Fruit fly (Drosophila melanogaster) whole organism, embryonic: ENCODE results near the gene CatB.

Experiments used
- Ada2b ChIP-seq: fragments of 200-800 bp; sonication (Bioruptor generic); IDR thresholded peaks from 2 replicates; pipeline ENCODE4 v1.3.6; 2022; ENCODE audit warnings: missing biosample characterization, missing genetic modification characterization
- Atf6 ChIP-seq: fragments of 200-800 bp; sonication (Bioruptor generic); IDR thresholded peaks from 2 replicates; pipeline ENCODE4 v1.3.6; 2022; ENCODE audit warnings: missing biosample characterization, missing genetic modification characterization
- Bdp1 ChIP-seq: fragments of 200-800 bp; sonication (Bioruptor generic); optimal IDR thresholded peaks from 3 replicates; lab custom pipeline; 2016; ENCODE audit warnings: missing biosample characterization, missing genetic modification characterization
- CG10654 ChIP-seq: fragments of 200-800 bp; sonication (Bioruptor generic); optimal IDR thresholded peaks from 2 replicates; lab custom pipeline; 2016; ENCODE audit warnings: missing biosample characterization, missing genetic modification characterization
- CG12071 ChIP-seq: fragments of 200-800 bp; sonication (Bioruptor generic); optimal IDR thresholded peaks from 3 replicates; lab custom pipeline; 2018; ENCODE audit warnings: missing biosample characterization, mild to moderate bottlenecking, missing genetic modification characterization
- CG13123 ChIP-seq: fragments of 200-800 bp; sonication (Bioruptor generic); optimal IDR thresholded peaks from 2 replicates; lab custom pipeline; 2016; ENCODE audit warnings: missing biosample characterization, missing genetic modification characterization
- CG14014 ChIP-seq: fragments of 200-800 bp; sonication (Bioruptor generic); IDR thresholded peaks from 2 replicates; pipeline ENCODE4 v1.3.6; 2022; ENCODE audit warnings: missing biosample characterization, missing genetic modification characterization
- CG1602 ChIP-seq: fragments of 200-800 bp; sonication (Bioruptor generic); optimal IDR thresholded peaks from 3 replicates; lab custom pipeline; 2016; ENCODE audit warnings: missing biosample characterization, missing genetic modification characterization
- CG16813 ChIP-seq: fragments of 200-800 bp; sonication (Bioruptor generic); IDR thresholded peaks from 3 replicates; pipeline ENCODE4 v1.3.6; 2022; ENCODE audit warnings: missing biosample characterization, missing genetic modification characterization; ENCODE audit not compliant: partially characterized antibody
- CG18599 ChIP-seq: fragments of 200-800 bp; sonication (Bioruptor generic); optimal IDR thresholded peaks from 3 replicates; lab custom pipeline; 2017; ENCODE audit warnings: missing biosample characterization, missing genetic modification characterization, mild to moderate bottlenecking, moderate library complexity, missing genetic modification reagents
- CG30403 ChIP-seq: fragments of 200-800 bp; sonication (Bioruptor generic); optimal IDR thresholded peaks from 3 replicates; lab custom pipeline; 2016; ENCODE audit warnings: missing biosample characterization, missing genetic modification characterization
- CG3163 ChIP-seq: fragments of 200-800 bp; sonication (Bioruptor generic); optimal IDR thresholded peaks from 3 replicates; lab custom pipeline; 2016; ENCODE audit warnings: missing biosample characterization, missing genetic modification characterization
- CG33213 ChIP-seq: fragments of 200-800 bp; sonication (Bioruptor generic); optimal IDR thresholded peaks from 3 replicates; lab custom pipeline; 2016; ENCODE audit warnings: missing biosample characterization, missing genetic modification characterization
- CG5180 ChIP-seq: fragments of 200-800 bp; sonication (Bioruptor generic); optimal IDR thresholded peaks from 3 replicates; lab custom pipeline; 2017; ENCODE audit warnings: missing biosample characterization, missing genetic modification characterization, mild to moderate bottlenecking, moderate library complexity, missing genetic modification reagents
- CG6254 ChIP-seq: fragments of 200-800 bp; sonication (Bioruptor generic); optimal IDR thresholded peaks from 3 replicates; lab custom pipeline; 2017; ENCODE audit warnings: mild to moderate bottlenecking, missing biosample characterization, missing genetic modification reagents, missing genetic modification characterization
- CG8281 ChIP-seq: fragments of 200-800 bp; sonication (Bioruptor generic); optimal IDR thresholded peaks from 2 replicates; lab custom pipeline; 2018; ENCODE audit warnings: missing biosample characterization, mild to moderate bottlenecking, missing genetic modification characterization, moderate library complexity
- CG8388 ChIP-seq: fragments of 200-800 bp; sonication (Bioruptor generic); optimal IDR thresholded peaks from 2 replicates; lab custom pipeline; 2019; ENCODE audit warnings: missing biosample characterization, mild to moderate bottlenecking, missing genetic modification characterization, moderate library complexity
- CG8944 ChIP-seq: fragments of 200-800 bp; sonication (Bioruptor generic); optimal IDR thresholded peaks from 3 replicates; lab custom pipeline; 2016; ENCODE audit warnings: missing biosample characterization, missing genetic modification characterization
- CG9215 ChIP-seq: fragments of 200-800 bp; sonication (Bioruptor generic); IDR thresholded peaks from 2 replicates; pipeline ENCODE4 v1.3.6; 2022; ENCODE audit warnings: missing biosample characterization, missing genetic modification characterization
- CG9817 ChIP-seq: fragments of 200-800 bp; sonication (Bioruptor generic); optimal IDR thresholded peaks from 2 replicates; lab custom pipeline; 2018; ENCODE audit warnings: missing biosample characterization, mild to moderate bottlenecking, missing genetic modification characterization, moderate library complexity
- GATAe ChIP-seq: fragments of 200-800 bp; sonication (Bioruptor generic); conservative IDR thresholded peaks from 2 replicates; pipeline ENCODE4 v1.3.6; 2022; ENCODE audit warnings: missing biosample characterization, missing genetic modification characterization
- Hand ChIP-seq: fragments of 200-800 bp; sonication (Bioruptor generic); optimal IDR thresholded peaks from 2 replicates; lab custom pipeline; 2017; ENCODE audit warnings: mild to moderate bottlenecking, missing biosample characterization, missing genetic modification reagents, missing genetic modification characterization
- Hey ChIP-seq: fragments of 200-800 bp; sonication (Bioruptor generic); optimal IDR thresholded peaks from 3 replicates; lab custom pipeline; 2018; ENCODE audit warnings: missing biosample characterization, mild to moderate bottlenecking, missing genetic modification characterization
- Kr ChIP-seq: fragments of 200-800 bp; sonication (Bioruptor generic); optimal IDR thresholded peaks from 2 replicates; lab custom pipeline; 2017; ENCODE audit warnings: missing biosample characterization, mild to moderate bottlenecking, missing genetic modification characterization
- MTF-1 ChIP-seq: fragments of 200-800 bp; sonication (Bioruptor generic); optimal IDR thresholded peaks from 2 replicates; lab custom pipeline; 2018; ENCODE audit warnings: missing biosample characterization, mild to moderate bottlenecking, missing genetic modification characterization, borderline replicate concordance
- NC2α ChIP-seq: fragments of 200-800 bp; sonication (Bioruptor generic); optimal IDR thresholded peaks from 2 replicates; lab custom pipeline; 2016; ENCODE audit warnings: missing biosample characterization, missing genetic modification characterization
- Rfx ChIP-seq: fragments of 200-800 bp; sonication (Bioruptor generic); IDR thresholded peaks from 2 replicates; pipeline ENCODE4 v1.3.6; 2022; ENCODE audit warnings: missing biosample characterization, missing genetic modification characterization
- Scr ChIP-seq: fragments of 200-800 bp; sonication (Bioruptor generic); IDR thresholded peaks from 2 replicates; pipeline ENCODE4 v1.3.6; 2022; ENCODE audit warnings: missing biosample characterization, missing genetic modification characterization; ENCODE audit not compliant: partially characterized antibody
- Side ChIP-seq: fragments of 200-800 bp; sonication (Bioruptor generic); optimal IDR thresholded peaks from 2 replicates; lab custom pipeline; 2016; ENCODE audit warnings: missing biosample characterization, missing genetic modification characterization
- Sin3A ChIP-seq: fragments of >200 bp; optimal IDR thresholded peaks from 2 replicates; lab custom pipeline; 2018
- Xrp1 ChIP-seq: fragments of 200-800 bp; sonication (Bioruptor generic); IDR thresholded peaks from 2 replicates; pipeline ENCODE4 v1.3.6; 2022; ENCODE audit warnings: missing biosample characterization, missing genetic modification characterization
- abd-A ChIP-seq: fragments of 200-800 bp; sonication (Bioruptor generic); optimal IDR thresholded peaks from 3 replicates; lab custom pipeline; 2019; ENCODE audit warnings: missing biosample characterization, mild to moderate bottlenecking, missing genetic modification characterization, moderate library complexity
- az2 ChIP-seq: fragments of 200-800 bp; sonication (Bioruptor generic); optimal IDR thresholded peaks from 3 replicates; lab custom pipeline; 2016; ENCODE audit warnings: missing biosample characterization, missing genetic modification characterization
- chn ChIP-seq: fragments of 200-800 bp; sonication (Bioruptor generic); optimal IDR thresholded peaks from 2 replicates; lab custom pipeline; 2016; ENCODE audit warnings: missing biosample characterization, missing genetic modification characterization
- corto ChIP-seq: fragments of 200-800 bp; sonication (Bioruptor generic); optimal IDR thresholded peaks from 2 replicates; lab custom pipeline; 2016; ENCODE audit warnings: missing biosample characterization, mild to moderate bottlenecking, missing genetic modification characterization, moderate library complexity
- cwo ChIP-seq: fragments of 200-800 bp; sonication (Bioruptor generic); optimal IDR thresholded peaks from 3 replicates; lab custom pipeline; 2017; ENCODE audit warnings: missing biosample characterization, missing genetic modification characterization, mild to moderate bottlenecking, moderate library complexity, missing genetic modification reagents
- da ChIP-seq: fragments of 200-800 bp; sonication (Bioruptor generic); optimal IDR thresholded peaks from 2 replicates; lab custom pipeline; 2016; ENCODE audit warnings: missing biosample characterization, missing genetic modification characterization
- emc ChIP-seq: fragments of 200-800 bp; sonication (Bioruptor generic); optimal IDR thresholded peaks from 2 replicates; lab custom pipeline; 2016; ENCODE audit warnings: missing biosample characterization, missing genetic modification characterization
- eyg ChIP-seq: fragments of 200-800 bp; sonication (Bioruptor generic); optimal IDR thresholded peaks from 3 replicates; lab custom pipeline; 2016; ENCODE audit warnings: missing biosample characterization, missing genetic modification characterization
- fd64A ChIP-seq: fragments of 200-800 bp; sonication (Bioruptor generic); optimal IDR thresholded peaks from 3 replicates; lab custom pipeline; 2018; ENCODE audit warnings: missing biosample characterization, mild to moderate bottlenecking, missing genetic modification characterization
- fd96Cb ChIP-seq: fragments of 200-800 bp; sonication (Bioruptor generic); optimal IDR thresholded peaks from 2 replicates; lab custom pipeline; 2018; ENCODE audit warnings: missing biosample characterization, mild to moderate bottlenecking, missing genetic modification characterization, moderate library complexity
- gro ChIP-seq: fragments of 200-800 bp; sonication (Bioruptor generic); optimal IDR thresholded peaks from 2 replicates; lab custom pipeline; 2016; ENCODE audit warnings: missing biosample characterization, missing genetic modification characterization
- inv ChIP-seq: fragments of 200-800 bp; sonication (Bioruptor generic); IDR thresholded peaks from 2 replicates; pipeline ENCODE4 v1.3.6; 2022; ENCODE audit warnings: missing biosample characterization, missing genetic modification characterization; ENCODE audit not compliant: partially characterized antibody
- lov ChIP-seq, 2 experiments: fragments of 200-800 bp in 1 of 2; fragments of >200 bp in 1 of 2; sonication (Bioruptor generic) in 1 of 2; IDR thresholded peaks in 1 of 2; optimal IDR thresholded peaks in 1 of 2; 2 replicates in 1 of 2; 3 replicates in 1 of 2; pipeline versions ENCODE4 v1.3.6 to Lab custom; 2017 to 2022; ENCODE audit warnings: missing biosample characterization in 1 of 2, missing genetic modification characterization in 1 of 2
- mam ChIP-seq: fragments of 200-800 bp; sonication (Bioruptor generic); optimal IDR thresholded peaks from 3 replicates; lab custom pipeline; 2016; ENCODE audit warnings: missing biosample characterization, missing genetic modification characterization
- mld ChIP-seq: fragments of 200-800 bp; sonication (Bioruptor generic); IDR thresholded peaks from 3 replicates; pipeline ENCODE4 v1.3.6; 2022; ENCODE audit warnings: missing biosample characterization, missing genetic modification characterization; ENCODE audit not compliant: partially characterized antibody
- nerfin-1 ChIP-seq: fragments of 200-800 bp; sonication (Bioruptor generic); optimal IDR thresholded peaks from 3 replicates; lab custom pipeline; 2019; ENCODE audit warnings: missing biosample characterization, mild to moderate bottlenecking, missing genetic modification characterization, moderate library complexity
- oc ChIP-seq: fragments of 200-800 bp; sonication (Bioruptor generic); optimal IDR thresholded peaks from 2 replicates; lab custom pipeline; 2018; ENCODE audit warnings: missing biosample characterization, mild to moderate bottlenecking, missing genetic modification characterization, moderate library complexity
- otp ChIP-seq: fragments of 200-800 bp; sonication (Bioruptor generic); IDR thresholded peaks from 3 replicates; pipeline ENCODE4, ENCODE4 v1.3.6; 2022; ENCODE audit warnings: missing biosample characterization, missing genetic modification characterization
- shn ChIP-seq: fragments of 200-800 bp; sonication (Bioruptor generic); optimal IDR thresholded peaks from 3 replicates; lab custom pipeline; 2016; ENCODE audit warnings: missing biosample characterization, missing genetic modification characterization
- zen ChIP-seq: fragments of 200-800 bp; sonication (Bioruptor generic); optimal IDR thresholded peaks from 3 replicates; lab custom pipeline; 2018; ENCODE audit warnings: missing biosample characterization, mild to moderate bottlenecking, missing genetic modification characterization, moderate library complexity

The CatB gene

DNA sequence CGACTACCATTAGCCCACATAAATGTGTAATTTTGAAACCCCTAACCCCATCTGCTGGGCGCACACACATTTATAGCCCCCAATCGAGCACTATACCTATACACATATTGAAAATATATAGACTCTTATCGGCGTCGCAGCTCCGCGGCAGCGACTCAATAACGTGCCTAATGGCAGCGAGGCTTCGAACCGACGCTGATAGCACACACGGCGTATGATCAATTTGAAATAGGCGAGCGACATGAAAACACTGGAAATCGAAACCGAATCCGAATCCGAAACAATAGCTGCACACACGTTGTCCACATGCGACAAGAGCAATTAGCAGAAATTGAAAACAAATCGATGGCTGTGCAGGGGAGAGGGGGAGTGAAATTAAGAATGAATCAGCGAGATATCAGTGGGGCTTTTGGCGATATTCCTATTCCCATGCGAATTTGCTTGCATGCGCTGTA lies 11.1 kb upstream of the CatB start (continued):
- no peak for TF ChIP-seq CG8388
- TF ChIP-seq CG3163 (GFP tag; lab: Kevin White, UChicago): no peak
- TF ChIP-seq oc (tag; lab: Kevin White, UChicago): no peak
- TF ChIP-seq Atf6 (GFP tag; lab: Robert Waterston, UW): peak; percentile 47; the same call in 1 of the 2 replicates
- TF ChIP-seq NC2α: no peak
- no peak for TF ChIP-seq CG6254 (GFP tag; lab: Kevin White, UChicago)
- no peak for TF ChIP-seq inv (GFP tag; lab: Robert Waterston, UW)
- TF ChIP-seq Side: peak; percentile 13
- no peak for TF ChIP-seq chn (GFP tag; lab: Kevin White, UChicago)
- TF ChIP-seq CG16813: no peak
- TF ChIP-seq Scr (GFP tag; lab: Robert Waterston, UW): no peak
- TF ChIP-seq Hand (GFP tag; lab: Kevin White, UChicago): peak; percentile 16
- no peak for TF ChIP-seq Bdp1 (GFP tag; lab: Kevin White, UChicago)
- TF ChIP-seq fd96Cb (tag; lab: Kevin White, UChicago): no peak
- TF ChIP-seq eyg: no peak
- peak; percentile 70 for TF ChIP-seq gro (GFP tag; lab: Kevin White, UChicago)
- TF ChIP-seq CG9817 (tag; lab: Kevin White, UChicago): peak; percentile 22
- TF ChIP-seq fd64A (GFP tag; lab: Kevin White, UChicago): peak; percentile 34
- TF ChIP-seq mld (GFP tag; lab: Robert Waterston, UW): no peak
- TF ChIP-seq MTF-1 (GFP tag; lab: Kevin White, UChicago): peak; percentile 12
- no peak for TF ChIP-seq CG1602 (GFP tag; lab: Kevin White, UChicago)
- TF ChIP-seq CG10654: no peak
- TF ChIP-seq GATAe (GFP tag; lab: Robert Waterston, UW): peak; percentile 43
- no peak for TF ChIP-seq shn (GFP tag; lab: Kevin White, UChicago)
- TF ChIP-seq abd-A (tag; lab: Kevin White, UChicago): peak; percentile 60
- TF ChIP-seq otp (GFP tag; lab: Robert Waterston, UW): no peak
- no peak for TF ChIP-seq CG33213
- TF ChIP-seq CG9215: no peak
- TF ChIP-seq CG14014 (GFP tag; lab: Robert Waterston, UW): no peak
- TF ChIP-seq Rfx (GFP tag; lab: Robert Waterston, UW): peak; percentile 41; the same call in 1 of the 2 replicates
- TF ChIP-seq zen: no peak
- TF ChIP-seq Xrp1 (GFP tag; lab: Robert Waterston, UW): no peak
- no peak for TF ChIP-seq mam (GFP tag; lab: Kevin White, UChicago)
- TF ChIP-seq lov (optimal IDR thresholded peaks at IDR 0.05; lab: Kevin White, UChicago): no peak
- no peak for TF ChIP-seq lov (GFP tag; IDR thresholded peaks at IDR 0.05; lab: Robert Waterston, UW)
- no peak for TF ChIP-seq nerfin-1 (tag; lab: Kevin White, UChicago)
- no peak for TF ChIP-seq CG30403 (GFP tag; lab: Kevin White, UChicago)
- no peak for TF ChIP-seq CG13123 (GFP tag; lab: Kevin White, UChicago)
- peak; percentile 19 for TF ChIP-seq CG12071
- TF ChIP-seq Kr: no peak
- no peak for TF ChIP-seq Sin3A (lab: Kevin White, UChicago)
- TF ChIP-seq corto (GFP tag; lab: Kevin White, UChicago): no peak
- no peak for TF ChIP-seq CG8281 (tag; lab: Kevin White, UChicago)
- no peak for TF ChIP-seq Ada2b (GFP tag; lab: Robert Waterston, UW)
- peak; percentile 79 for TF ChIP-seq cwo (GFP tag; lab: Kevin White, UChicago)
- peak; percentile 89 for TF ChIP-seq Hey (tag; lab: Kevin White, UChicago)
- no peak for TF ChIP-seq emc
- TF ChIP-seq az2 (GFP tag; lab: Kevin White, UChicago): no peak
- no peak for TF ChIP-seq da (GFP tag; lab: Kevin White, UChicago)
- no peak for TF ChIP-seq CG8944 (GFP tag; lab: Kevin White, UChicago)
- TF ChIP-seq CG18599: peak; percentile 45
- no peak for TF ChIP-seq CG5180
